Fruit fly (Drosophila melanogaster) S2 (cell line): Measurements from ENCODE around the gene Lcp65Ag2.

ENCODE experiments used
- CG8478 ChIP-seq: fragments of >200 bp; optimal IDR thresholded peaks from 2 replicates; lab custom pipeline; 2018
- CTCF ChIP-seq, 2 experiments: fragments of >200 bp; optimal IDR thresholded peaks; 2 replicates each; lab custom pipeline; 2018

dm6 chr3L:6160514-6160913 lies 27.1 kb upstream of the Lcp65Ag2 start, which contains the start of gene Cpr65Az:
- TF ChIP-seq CTCF (optimal IDR thresholded peaks at IDR 0.05; lab: Kevin White, UChicago) (no peak), CG8478 (lab: Kevin White, UChicago) (no peak)
